Fruit fly (Drosophila melanogaster): ENCODE data around the gene Amnionless.

Amnionless gene

dm6 chr2L:247432-247831 is 41.5 kb downstream of the Amnionless start (continued):
- TF ChIP-seq rib (GFP tag; IDR thresholded peaks at IDR 0.05) (peak; percentile 61; the same call in 1 of the 2 replicates), CG17328 (GFP tag; IDR thresholded peaks at IDR 0.05) (no peak), slp2 (GFP tag; optimal IDR thresholded peaks at IDR 0.05) (no peak), kni (GFP tag; optimal IDR thresholded peaks at IDR 0.05) (no peak), CG3065 (GFP tag; optimal IDR thresholded peaks at IDR 0.05) (no peak), CG34224 (GFP tag; IDR thresholded peaks at IDR 0.05; ENCODE audit: partially characterized antibody) (peak; percentile 7; the same call in 1 of the 3 replicates), HLH4C (GFP tag; IDR thresholded peaks at IDR 0.05; ENCODE audit: partially characterized antibody) (no peak), CG5180 (GFP tag; optimal IDR thresholded peaks at IDR 0.05) (no peak), Hmx (GFP tag; optimal IDR thresholded peaks at IDR 0.05) (no peak), CG15479 (GFP tag; optimal IDR thresholded peaks at IDR 0.05) (peak; percentile 15), insv (GFP tag; optimal IDR thresholded peaks at IDR 0.05) (no peak), CG10979 (tag; optimal IDR thresholded peaks at IDR 0.05) (no peak), Sox102F (GFP tag; optimal IDR thresholded peaks at IDR 0.05) (no peak), D (optimal IDR thresholded peaks at IDR 0.05) (peak; percentile 28), D (GFP tag; optimal IDR thresholded peaks at IDR 0.05) (no peak)

DNA sequence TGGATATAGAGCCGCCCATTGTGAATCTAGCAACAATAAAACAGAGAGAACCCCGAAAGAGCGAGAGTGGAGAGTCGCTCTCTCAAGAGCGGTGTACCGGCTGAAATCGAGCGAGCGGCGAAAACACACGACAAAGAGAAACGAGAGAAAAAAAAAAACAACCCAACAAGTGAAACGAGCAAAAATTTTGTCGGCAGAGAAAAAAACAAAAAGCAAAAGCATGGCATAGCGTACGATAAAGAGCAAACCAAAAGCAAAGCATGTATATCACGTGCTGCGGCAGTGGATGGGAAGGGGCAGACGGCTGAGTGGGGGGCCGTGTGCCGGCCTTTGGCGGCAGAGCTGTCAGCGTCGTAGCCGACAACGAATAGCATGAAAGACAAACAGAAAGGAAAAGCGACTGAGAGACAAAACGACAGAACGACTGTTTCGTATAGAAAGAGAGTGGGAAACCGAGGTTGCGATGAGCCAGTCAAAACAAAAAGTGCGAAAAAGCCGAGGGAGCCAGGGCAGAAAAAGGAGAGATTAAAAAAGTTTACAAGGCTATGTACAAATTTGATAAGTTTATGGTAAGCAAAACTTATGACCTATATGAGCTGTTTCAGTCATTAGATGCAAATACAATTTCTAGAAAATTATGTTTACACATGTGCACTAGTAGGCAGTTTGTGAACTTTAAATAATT is 42.1 kb downstream of the Amnionless start:
- TF ChIP-seq Dll (GFP tag; IDR thresholded peaks at IDR 0.05; ENCODE audit: partially characterized antibody) (peak; percentile 46; the same call in 1 of the 4 replicates), phol (tag; optimal IDR thresholded peaks at IDR 0.05) (no peak), H2.0 (GFP tag; IDR thresholded peaks at IDR 0.05) (no peak), dm (GFP tag; optimal IDR thresholded peaks at IDR 0.05) (peak; percentile 11), chm (GFP tag; IDR thresholded peaks at IDR 0.05) (peak; percentile 53; the same call in 1 of the 2 replicates), CG32532 (GFP tag; IDR thresholded peaks at IDR 0.05) (peak; percentile 43; the same call in 1 of the 2 replicates), Hmr (GFP tag; optimal IDR thresholded peaks at IDR 0.05) (no peak), kni (GFP tag; optimal IDR thresholded peaks at IDR 0.05) (peak; percentile 74), CG34376 (GFP tag; optimal IDR thresholded peaks at IDR 0.05) (peak; percentile 32), chinmo (GFP tag; IDR thresholded peaks at IDR 0.05; ENCODE audit: partially characterized antibody) (peak; percentile 91; the same call in 1 of the 4 replicates), CG10209 (GFP tag; optimal IDR thresholded peaks at IDR 0.05) (peak; percentile 85), HLH4C (GFP tag; IDR thresholded peaks at IDR 0.05; ENCODE audit: partially characterized antibody) (peak; percentile 42; the same call in 1 of the 3 replicates), Fer1 (GFP tag; optimal IDR thresholded peaks at IDR 0.05) (peak; percentile 33), sqz (GFP tag; optimal IDR thresholded peaks at IDR 0.05) (peak; percentile 96), sima (GFP tag; optimal IDR thresholded peaks at IDR 0.05) (no peak), Blimp-1 (GFP tag; optimal IDR thresholded peaks at IDR 0.05) (peak; percentile 9), CG5245 (GFP tag; optimal IDR thresholded peaks at IDR 0.05) (no peak), Poxn (GFP tag; IDR thresholded peaks at IDR 0.05) (no peak), ab (GFP tag; optimal IDR thresholded peaks at IDR 0.05) (no peak), pros (GFP tag; optimal IDR thresholded peaks at IDR 0.05) (peak; percentile 54), stc (GFP tag; IDR thresholded peaks at IDR 0.05) (0 out of 2 replicates have a peak, but pooled peaks have one; percentile 10), Side (GFP tag; optimal IDR thresholded peaks at IDR 0.05) (no peak), sr (GFP tag; IDR thresholded peaks at IDR 0.05) (no peak), Camta (GFP tag; optimal IDR thresholded peaks at IDR 0.05) (no peak), mirr (GFP tag; optimal IDR thresholded peaks at IDR 0.05) (peak; percentile 41), nom (GFP tag; optimal IDR thresholded peaks at IDR 0.05) (peak; percentile 94), CG10431 (GFP tag; optimal IDR thresholded peaks at IDR 0.05) (peak; percentile 14), bbx (GFP tag; IDR thresholded peaks at IDR 0.05; ENCODE audit: partially characterized antibody) (no peak), CoRest (tag; optimal IDR thresholded peaks at IDR 0.05) (no peak), CG30403 (GFP tag; optimal IDR thresholded peaks at IDR 0.05) (no peak), Opbp (GFP tag; IDR thresholded peaks at IDR 0.05; ENCODE audit: partially characterized antibody) (no peak), Sox100B (GFP tag; optimal IDR thresholded peaks at IDR 0.05) (no peak), CG10959 (GFP tag; IDR thresholded peaks at IDR 0.05) (no peak), CG6683 (GFP tag; optimal IDR thresholded peaks at IDR 0.05) (no peak)
